Worm (Caenorhabditis elegans) whole organism, late embryonic: Measurements from ENCODE around the gene max-2.
"Not testable (repeated sequence)": the region's sequence is repeated elsewhere in the genome, so short reads cannot be mapped to it uniquely, and the experiment has no call there.

Source experiments
- ceh-9 ChIP-seq: sonication (generic microtip); optimal IDR thresholded peaks from 2 replicates; lab custom pipeline; 2016; ENCODE audit warnings: mild to moderate bottlenecking, missing genetic modification characterization, inconsistent platforms, missing compliant biosample characterization
- dmd-4 ChIP-seq: sonication (generic microtip); optimal IDR thresholded peaks from 2 replicates; lab custom pipeline; 2016; ENCODE audit warnings: borderline replicate concordance, missing genetic modification characterization, missing compliant biosample characterization
- fkh-6 ChIP-seq: sonication (generic microtip); optimal IDR thresholded peaks from 2 replicates; lab custom pipeline; 2016; ENCODE audit warnings: missing genetic modification characterization, missing compliant biosample characterization
- hlh-30 ChIP-seq: sonication (generic microtip); optimal IDR thresholded peaks from 2 replicates; lab custom pipeline; 2017; ENCODE audit warnings: antibody characterized with exemption, missing genetic modification characterization, missing compliant biosample characterization; ENCODE audit not compliant: insufficient read depth
- hlh-6 ChIP-seq: sonication (generic microtip); optimal IDR thresholded peaks from 2 replicates; lab custom pipeline; 2016; ENCODE audit warnings: missing genotype, missing genetic modification characterization, missing compliant biosample characterization
- hlh-8 ChIP-seq: sonication (generic microtip); optimal IDR thresholded peaks from 2 replicates; lab custom pipeline; 2016; ENCODE audit warnings: missing genotype, missing genetic modification characterization, missing compliant biosample characterization
- nhr-11 ChIP-seq: fragments of 150-350 bp; optimal IDR thresholded peaks from 2 replicates; lab custom pipeline; 2014; ENCODE audit warnings: missing biosample characterization, missing genetic modification characterization
- nhr-232 ChIP-seq: sonication (generic microtip); optimal IDR thresholded peaks from 2 replicates; lab custom pipeline; 2016; ENCODE audit warnings: missing genetic modification characterization, missing compliant biosample characterization

DNA sequence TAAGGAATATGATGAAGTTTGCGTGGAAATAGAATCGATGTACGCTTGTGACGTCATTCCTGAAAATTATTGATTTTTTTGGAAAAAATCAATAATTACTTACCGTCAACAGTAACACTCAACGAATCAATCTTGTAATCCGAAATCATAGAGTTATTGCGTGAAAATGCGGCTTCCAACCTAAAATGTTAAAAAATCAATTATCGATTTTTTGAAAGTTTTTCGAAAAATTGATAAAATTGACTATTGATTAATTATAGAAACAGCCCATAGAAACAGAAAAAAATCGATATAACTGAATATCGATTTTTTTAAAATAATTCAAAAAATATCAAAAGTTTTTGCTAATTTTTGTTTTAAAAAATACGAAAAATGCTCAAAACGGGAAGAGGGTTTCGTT, 21.5 kb upstream of the max-2 start, which contains the start of gene F42G4.7:
- not testable (repeated sequence) for TF ChIP-seq fkh-6, hlh-8, hlh-6, nhr-11, hlh-30, ceh-9, nhr-232, dmd-4 (tag; lab: Kevin White, UChicago)
